Worm (Caenorhabditis elegans) whole organism, mixed stage, embryonic: Measurements from ENCODE around the gene D2063.1.

ENCODE experiments used
- ces-1 ChIP-seq: fragments of 150-350 bp; optimal IDR thresholded peaks from 2 replicates; lab custom pipeline; 2014; ENCODE audit warnings: missing biosample characterization, missing genetic modification reagents, missing genetic modification characterization
- elt-3 ChIP-seq: fragments of 150-350 bp; optimal IDR thresholded peaks from 2 replicates; lab custom pipeline; 2014; ENCODE audit warnings: missing biosample characterization, missing genetic modification characterization
- hlh-1 ChIP-seq: fragments of 150-350 bp; optimal IDR thresholded peaks from 2 replicates; lab custom pipeline; 2014; ENCODE audit warnings: missing biosample characterization, missing genetic modification reagents, missing genetic modification characterization
- mls-2 ChIP-seq: sonication (generic microtip); optimal IDR thresholded peaks from 2 replicates; lab custom pipeline; 2016; ENCODE audit warnings: mild to moderate bottlenecking, missing genetic modification characterization, moderate library complexity, missing compliant biosample characterization
- nhr-12 ChIP-seq: fragments of 150-350 bp; optimal IDR thresholded peaks from 2 replicates; lab custom pipeline; 2014; ENCODE audit warnings: missing biosample characterization, missing genetic modification characterization
- nhr-237 ChIP-seq: fragments of 150-350 bp; optimal IDR thresholded peaks from 2 replicates; lab custom pipeline; 2014; ENCODE audit warnings: missing biosample characterization, missing genetic modification characterization
- nhr-28 ChIP-seq: fragments of 150-350 bp; optimal IDR thresholded peaks from 2 replicates; lab custom pipeline; 2014; ENCODE audit warnings: missing biosample characterization, missing genetic modification characterization
- snpc-4 ChIP-seq: fragments of 150-350 bp; optimal IDR thresholded peaks from 2 replicates; lab custom pipeline; 2014; ENCODE audit warnings: missing biosample characterization, missing genetic modification characterization
- unc-39 ChIP-seq: fragments of 150-350 bp; optimal IDR thresholded peaks from 2 replicates; lab custom pipeline; 2014; ENCODE audit warnings: missing biosample characterization, missing genetic modification characterization
- unc-62 ChIP-seq: fragments of 150-350 bp; optimal IDR thresholded peaks from 2 replicates; lab custom pipeline; 2014; ENCODE audit warnings: missing biosample characterization, missing genetic modification reagents, missing genetic modification characterization
- zip-8 ChIP-seq: fragments of 150-350 bp; optimal IDR thresholded peaks from 2 replicates; lab custom pipeline; 2014; ENCODE audit warnings: missing biosample characterization, missing genetic modification characterization
- ztf-11 ChIP-seq: fragments of 150-350 bp; optimal IDR thresholded peaks from 2 replicates; lab custom pipeline; 2014; ENCODE audit warnings: missing biosample characterization, missing genetic modification characterization

ce11 chrV:4304240-4304639, 22.7 kb upstream of the D2063.1 start:
- TF ChIP-seq nhr-237 (tag; lab: Kevin White, UChicago) (no peak), hlh-1 (tag; lab: Kevin White, UChicago) (no peak), zip-8 (tag; lab: Kevin White, UChicago) (no peak), mls-2 (tag; lab: Kevin White, UChicago) (no peak), nhr-28 (tag; lab: Kevin White, UChicago) (no peak), nhr-12 (no peak), unc-39 (tag; lab: Kevin White, UChicago) (no peak), elt-3 (no peak), snpc-4 (tag; lab: Kevin White, UChicago) (no peak), ztf-11 (tag; lab: Kevin White, UChicago) (no peak), unc-62 (GFP tag; lab: Kevin White, UChicago) (no peak), ces-1 (GFP tag; lab: Kevin White, UChicago) (no peak)
